Worm (Caenorhabditis elegans): ENCODE data around the gene frpr-10.

The frpr-10 gene

ce11 chrIV:7967006-7967405 is 9.4 kb downstream of the frpr-10 start, which contains the start of gene F57H12.5:
Gene F57H12.5 (plus strand): TSS chrIV:7967306.
- TF ChIP-seq gmeb-2 (tag; optimal IDR thresholded peaks at IDR 0.05) = no peak
- TF ChIP-seq dve-1 (tag; optimal IDR thresholded peaks at IDR 0.05) = no peak
- TF ChIP-seq F13H6.1 (tag; optimal IDR thresholded peaks at IDR 0.05) = no peak
- no peak for TF ChIP-seq pqm-1 (tag; optimal IDR thresholded peaks at IDR 0.05)
- TF ChIP-seq ceh-30 (tag; optimal IDR thresholded peaks at IDR 0.05) = no peak
- no peak for TF ChIP-seq ceh-18 (tag; optimal IDR thresholded peaks at IDR 0.05)
- TF ChIP-seq lim-6 (tag; optimal IDR thresholded peaks at IDR 0.05) = no peak
- no peak for TF ChIP-seq unc-3 (GFP tag; conservative IDR thresholded peaks at IDR 0.05)
- no peak for TF ChIP-seq unc-3 (tag; optimal IDR thresholded peaks at IDR 0.05)
- no peak for TF ChIP-seq T23F11.4 (GFP tag; optimal IDR thresholded peaks at IDR 0.05)
- no peak for TF ChIP-seq elt-2 (tag; optimal IDR thresholded peaks at IDR 0.05)
- no peak for TF ChIP-seq pha-2 (tag; optimal IDR thresholded peaks at IDR 0.05)
- TF ChIP-seq sox-2 (GFP tag; IDR thresholded peaks at IDR 0.05) = no peak
- no peak for TF ChIP-seq sox-4 (tag; optimal IDR thresholded peaks at IDR 0.05)
- TF ChIP-seq nhr-232 (tag; optimal IDR thresholded peaks at IDR 0.05) = no peak
- no peak for TF ChIP-seq hlh-15 (tag; optimal IDR thresholded peaks at IDR 0.05)
- no peak for TF ChIP-seq fkh-6 (tag; optimal IDR thresholded peaks at IDR 0.05)

- TF ChIP-seq unc-42 (tag; optimal IDR thresholded peaks at IDR 0.05) (no peak), rnt-1 (tag; optimal IDR thresholded peaks at IDR 0.05) (no peak), tbx-2 (tag; optimal IDR thresholded peaks at IDR 0.05) (no peak), dmd-4 (tag; optimal IDR thresholded peaks at IDR 0.05; ENCODE audit: borderline replicate concordance) (no peak), Y22D7AL.16 (tag; optimal IDR thresholded peaks at IDR 0.05) (no peak), ceh-24 (tag; optimal IDR thresholded peaks at IDR 0.05) (no peak), pqm-1 (tag; optimal IDR thresholded peaks at IDR 0.05) (no peak), npax-4 (tag; optimal IDR thresholded peaks at IDR 0.05) (no peak), ceh-34 (tag; optimal IDR thresholded peaks at IDR 0.05) (no peak), ceh-22 (tag; optimal IDR thresholded peaks at IDR 0.05) (no peak), nhr-232 (tag; optimal IDR thresholded peaks at IDR 0.05) (no peak), ceh-14 (tag; optimal IDR thresholded peaks at IDR 0.05) (no peak), unc-86 (tag; optimal IDR thresholded peaks at IDR 0.05) (no peak), elt-4 (tag; optimal IDR thresholded peaks at IDR 0.05) (no peak)
Measured at ce11 chrIV:7976210-7976609, 18.6 kb downstream of the frpr-10 start, which contains the start of gene F57H12.6. Gene F57H12.6 (minus strand): TSS chrIV:7976310.

- TF ChIP-seq gmeb-2 (tag; optimal IDR thresholded peaks at IDR 0.05) (no peak), ceh-24 (tag; optimal IDR thresholded peaks at IDR 0.05) (no peak), tbx-7 (tag; optimal IDR thresholded peaks at IDR 0.05) (no peak), Y22D7AL.16 (tag; optimal IDR thresholded peaks at IDR 0.05) (no peak), unc-42 (tag; optimal IDR thresholded peaks at IDR 0.05) (no peak), ceh-45 (GFP tag; IDR thresholded peaks at IDR 0.05) (no peak), ceh-31 (tag; optimal IDR thresholded peaks at IDR 0.05) (no peak), C08G9.2 (tag; optimal IDR thresholded peaks at IDR 0.05) (no peak), mec-3 (tag; optimal IDR thresholded peaks at IDR 0.05; ENCODE audit: borderline replicate concordance) (no peak), ceh-30 (tag; optimal IDR thresholded peaks at IDR 0.05) (no peak), unc-55 (GFP tag; optimal IDR thresholded peaks at IDR 0.05) (no peak), ets-4 (tag; optimal IDR thresholded peaks at IDR 0.05) (no peak), syd-9 (tag; optimal IDR thresholded peaks at IDR 0.05) (no peak), pha-4 (tag; optimal IDR thresholded peaks at IDR 0.05) (no peak), odd-2 (tag; optimal IDR thresholded peaks at IDR 0.05) (no peak), hlh-6 (tag; optimal IDR thresholded peaks at IDR 0.05) (no peak)
Measured at ce11 chrIV:7977452-7977940, 19.9 kb downstream of the frpr-10 start, which contains the start of gene ora-1. Gene ora-1 (plus strand): TSS chrIV:7977890.
